Worm (Caenorhabditis elegans) whole organism, young adult: ENCODE data around the gene K08C7.4.

Source experiments
- B0019.2 ChIP-seq: fragments of 200-800 bp; sonication (Bioruptor generic); conservative IDR thresholded peaks from 2 replicates; pipeline ENCODE4 v1.3.6; 2022; ENCODE audit warnings: missing genetic modification reagents, missing genetic modification characterization, missing compliant biosample characterization
- B0035.1 ChIP-seq: sonication (generic microtip); optimal IDR thresholded peaks from 2 replicates; lab custom pipeline; 2016; ENCODE audit warnings: missing genetic modification characterization, mild to moderate bottlenecking, missing compliant biosample characterization, missing genotype, missing genetic modification reagents
- D2030.7 ChIP-seq: fragments of 200-800 bp; sonication (Bioruptor generic); IDR thresholded peaks from 2 replicates; pipeline ENCODE4 v1.3.6; 2022; ENCODE audit warnings: missing genetic modification reagents, missing genetic modification characterization, missing compliant biosample characterization
- F55B11.4 ChIP-seq: sonication (generic microtip); optimal IDR thresholded peaks from 2 replicates; lab custom pipeline; 2016; ENCODE audit warnings: missing compliant biosample characterization, missing genetic modification characterization, borderline replicate concordance; ENCODE audit not compliant: insufficient read depth
- F57C9.4 ChIP-seq: sonication (generic microtip); optimal IDR thresholded peaks from 2 replicates; lab custom pipeline; 2017; ENCODE audit warnings: mild to moderate bottlenecking, missing genetic modification characterization, missing compliant biosample characterization
- T07F8.4 ChIP-seq: sonication (generic microtip); optimal IDR thresholded peaks from 2 replicates; lab custom pipeline; 2016; ENCODE audit warnings: mild to moderate bottlenecking, missing genetic modification characterization, moderate library complexity, missing compliant biosample characterization
- Y53G8AR.9 ChIP-seq: fragments of 200-800 bp; sonication (Bioruptor generic); conservative IDR thresholded peaks from 2 replicates; pipeline ENCODE4 v1.3.6; 2022; ENCODE audit warnings: missing genetic modification reagents, missing genetic modification characterization, missing compliant biosample characterization
- Y56A3A.18 ChIP-seq: fragments of 200-800 bp; sonication (Bioruptor generic); IDR thresholded peaks from 2 replicates; pipeline ENCODE4 v1.3.6; 2022; ENCODE audit warnings: missing genetic modification reagents, missing genetic modification characterization, missing compliant biosample characterization
- Y79H2A.3 ChIP-seq: fragments of 200-800 bp; sonication (Bioruptor generic); conservative IDR thresholded peaks from 2 replicates; pipeline ENCODE4 v1.3.6; 2022; ENCODE audit warnings: missing genetic modification reagents, missing genetic modification characterization, missing compliant biosample characterization
- Y95B8A.8 ChIP-seq: fragments of 200-800 bp; sonication (Bioruptor generic); IDR thresholded peaks from 2 replicates; pipeline ENCODE4 v1.3.6; 2022; ENCODE audit warnings: missing genetic modification reagents, missing genetic modification characterization, missing compliant biosample characterization
- ZK185.1 ChIP-seq: sonication (generic microtip); optimal IDR thresholded peaks from 2 replicates; lab custom pipeline; 2016; ENCODE audit warnings: mild to moderate bottlenecking, missing genetic modification characterization, missing compliant biosample characterization; ENCODE audit not compliant: poor library complexity, severe bottlenecking
- ama-1 ChIP-seq, 3 experiments: fragments of 150-350 bp in 1 of 3; sonication (generic microtip) in 2 of 3; optimal IDR thresholded peaks; 2 replicates each; lab custom pipeline; 2014 to 2018; ENCODE audit warnings: missing biosample characterization in 2 of 3, missing genetic modification characterization in 2 of 3, missing genetic modification reagents in 2 of 3
- aptf-3 ChIP-seq: fragments of 200-800 bp; sonication (Bioruptor generic); IDR thresholded peaks from 2 replicates; pipeline ENCODE4 v1.3.6; 2022; ENCODE audit warnings: missing genetic modification characterization, missing compliant biosample characterization
- cebp-2 ChIP-seq: fragments of 200-800 bp; sonication (Bioruptor generic); IDR thresholded peaks from 2 replicates; pipeline ENCODE4 v1.3.6; 2022; ENCODE audit warnings: missing genetic modification characterization, missing compliant biosample characterization
- ceh-100 ChIP-seq: fragments of 200-800 bp; sonication (Bioruptor generic); IDR thresholded peaks from 2 replicates; pipeline ENCODE4 v1.3.6; 2022; ENCODE audit warnings: missing genetic modification reagents, missing genetic modification characterization, missing compliant biosample characterization
- ceh-27 ChIP-seq: fragments of 200-800 bp; sonication (Bioruptor generic); optimal IDR thresholded peaks from 2 replicates; lab custom pipeline; 2018; ENCODE audit warnings: mild to moderate bottlenecking, missing genetic modification characterization, moderate library complexity, missing compliant biosample characterization
- ceh-58 ChIP-seq: fragments of 200-800 bp; sonication (Bioruptor generic); IDR thresholded peaks from 2 replicates; pipeline ENCODE4 v1.3.6; 2022; ENCODE audit warnings: missing genetic modification characterization, missing compliant biosample characterization
- ceh-79 ChIP-seq: sonication (generic microtip); optimal IDR thresholded peaks from 2 replicates; lab custom pipeline; 2017; ENCODE audit warnings: mild to moderate bottlenecking, missing genetic modification characterization, missing compliant biosample characterization
- dpff-1 ChIP-seq: sonication (generic microtip); optimal IDR thresholded peaks from 2 replicates; lab custom pipeline; 2017; ENCODE audit warnings: mild to moderate bottlenecking, missing genetic modification characterization, missing compliant biosample characterization
- egl-18 ChIP-seq: fragments of 200-800 bp; sonication (Bioruptor generic); IDR thresholded peaks from 2 replicates; pipeline ENCODE4 v1.3.6; 2022; ENCODE audit warnings: missing genetic modification reagents, missing genetic modification characterization, missing compliant biosample characterization
- ekl-4 ChIP-seq: fragments of 200-800 bp; sonication (Bioruptor generic); IDR thresholded peaks from 2 replicates; pipeline ENCODE4 v1.3.6; 2022; ENCODE audit warnings: missing genetic modification reagents, missing genetic modification characterization, missing compliant biosample characterization
- ets-4 ChIP-seq: fragments of 200-800 bp; sonication (Bioruptor generic); optimal IDR thresholded peaks from 2 replicates; lab custom pipeline; 2018; ENCODE audit warnings: mild to moderate bottlenecking, missing genetic modification characterization, missing compliant biosample characterization
- hmg-1.2 ChIP-seq: fragments of 200-800 bp; sonication (Bioruptor generic); IDR thresholded peaks from 2 replicates; pipeline ENCODE4 v1.3.6; 2022; ENCODE audit warnings: missing genetic modification reagents, missing genetic modification characterization, missing compliant biosample characterization
- hmg-20 ChIP-seq: fragments of 200-800 bp; sonication (Bioruptor generic); IDR thresholded peaks from 2 replicates; pipeline ENCODE4 v1.3.6; 2022; ENCODE audit warnings: missing genetic modification reagents, missing genetic modification characterization, missing compliant biosample characterization
- hrde-1 ChIP-seq: sonication (generic microtip); optimal IDR thresholded peaks from 2 replicates; lab custom pipeline; 2016; ENCODE audit warnings: missing genetic modification characterization, mild to moderate bottlenecking, missing compliant biosample characterization, moderate library complexity, missing genotype, missing genetic modification reagents, borderline replicate concordance
- hsf-1 ChIP-seq: fragments of 200-800 bp; sonication (Bioruptor generic); IDR thresholded peaks from 2 replicates; pipeline ENCODE4 v1.3.6; 2022; ENCODE audit warnings: missing genetic modification reagents, missing genetic modification characterization, missing compliant biosample characterization
- madf-8 ChIP-seq: fragments of 200-800 bp; sonication (Bioruptor generic); conservative IDR thresholded peaks from 2 replicates; pipeline ENCODE4 v1.3.6; 2022; ENCODE audit warnings: missing genetic modification reagents, missing genetic modification characterization, missing compliant biosample characterization
- mcd-1 ChIP-seq: fragments of 200-800 bp; sonication (Bioruptor generic); IDR thresholded peaks from 2 replicates; pipeline ENCODE4 v1.3.6; 2022; ENCODE audit warnings: missing genetic modification reagents, missing genetic modification characterization, missing compliant biosample characterization
- mxl-1 ChIP-seq: sonication (generic microtip); optimal IDR thresholded peaks from 2 replicates; lab custom pipeline; 2016; ENCODE audit warnings: missing genetic modification characterization, missing compliant biosample characterization
- nfya-1 ChIP-seq: sonication (generic microtip); optimal IDR thresholded peaks from 2 replicates; lab custom pipeline; 2017; ENCODE audit warnings: antibody characterized with exemption, missing compliant biosample characterization, missing genetic modification characterization, borderline replicate concordance; ENCODE audit not compliant: insufficient read depth
- nfyb-1 ChIP-seq: fragments of 200-800 bp; sonication (Bioruptor generic); IDR thresholded peaks from 2 replicates; pipeline ENCODE4 v1.3.6; 2022; ENCODE audit warnings: missing genetic modification reagents, missing genetic modification characterization, missing compliant biosample characterization
- nhr-120 ChIP-seq: fragments of 200-800 bp; sonication (Bioruptor generic); IDR thresholded peaks from 2 replicates; pipeline ENCODE4 v1.3.6; 2022; ENCODE audit warnings: missing genetic modification characterization, missing compliant biosample characterization
- pbrm-1 ChIP-seq: fragments of 200-800 bp; sonication (Bioruptor generic); IDR thresholded peaks from 2 replicates; pipeline ENCODE4 v1.3.6; 2022; ENCODE audit warnings: missing genetic modification reagents, missing genetic modification characterization, missing compliant biosample characterization
- pha-4 ChIP-seq: fragments of 150-350 bp; sonication (generic microtip); optimal IDR thresholded peaks from 2 replicates; lab custom pipeline; 2014; ENCODE audit warnings: missing biosample characterization, missing genetic modification reagents, missing genetic modification characterization
- snpc-3.4 ChIP-seq: sonication (generic microtip); optimal IDR thresholded peaks from 2 replicates; lab custom pipeline; 2017; ENCODE audit warnings: missing genetic modification characterization, mild to moderate bottlenecking, missing compliant biosample characterization, antibody characterized with exemption, moderate library complexity, missing genotype, missing genetic modification reagents
- unc-62 ChIP-seq: fragments of 150-350 bp; optimal IDR thresholded peaks from 2 replicates; lab custom pipeline; 2014; ENCODE audit warnings: missing biosample characterization, missing genetic modification reagents, missing genetic modification characterization
- xnd-1 ChIP-seq: sonication (generic microtip); optimal IDR thresholded peaks from 2 replicates; lab custom pipeline; 2016; ENCODE audit warnings: missing genotype, missing genetic modification reagents, missing genetic modification characterization, missing compliant biosample characterization
- ztf-18 ChIP-seq: sonication (generic microtip); optimal IDR thresholded peaks from 2 replicates; lab custom pipeline; 2016; ENCODE audit warnings: missing genotype, mild to moderate bottlenecking, missing genetic modification characterization, missing compliant biosample characterization
- ztf-22 ChIP-seq: fragments of 200-800 bp; sonication (Bioruptor generic); optimal IDR thresholded peaks from 2 replicates; lab custom pipeline; 2018; ENCODE audit warnings: mild to moderate bottlenecking, missing genetic modification characterization, moderate library complexity, missing compliant biosample characterization
- ztf-26 ChIP-seq: sonication (generic microtip); optimal IDR thresholded peaks from 2 replicates; lab custom pipeline; 2017; ENCODE audit warnings: missing genetic modification characterization, missing compliant biosample characterization
- ztf-3 ChIP-seq: fragments of 200-800 bp; sonication (Bioruptor generic); optimal IDR thresholded peaks from 2 replicates; lab custom pipeline; 2018; ENCODE audit warnings: mild to moderate bottlenecking, missing genetic modification characterization, missing compliant biosample characterization
- ztf-6 ChIP-seq: fragments of 200-800 bp; sonication (Bioruptor generic); IDR thresholded peaks from 2 replicates; pipeline ENCODE4 v1.3.6; 2022; ENCODE audit warnings: missing genetic modification reagents, missing genetic modification characterization, missing compliant biosample characterization

The K08C7.4 gene

ce11 chrIV:10718075-10718474, 37.8 kb upstream of the K08C7.4 start:
- TF ChIP-seq snpc-3.4 (no peak), pbrm-1 (GFP tag; lab: Robert Waterston, UW) (no peak), D2030.7 (GFP tag; lab: Robert Waterston, UW) (no peak), ceh-58 (no peak), Y56A3A.18 (no peak), B0019.2 (GFP tag; lab: Robert Waterston, UW) (no peak), egl-18 (no peak), xnd-1 (tag; lab: Kevin White, UChicago) (no peak), ekl-4 (GFP tag; lab: Robert Waterston, UW) (no peak), madf-8 (GFP tag; lab: Robert Waterston, UW) (no peak), F57C9.4 (no peak), ztf-3 (GFP tag; lab: Kevin White, UChicago) (no peak), F55B11.4 (no peak), Y53G8AR.9 (GFP tag; lab: Robert Waterston, UW) (no peak), ama-1 (optimal IDR thresholded peaks at IDR 0.05; lab: Kevin White, UChicago) (no peak), ama-1 (GFP tag; optimal IDR thresholded peaks at IDR 0.05; lab: Kevin White, UChicago) (no peak), hmg-20 (no peak)

ce11 chrIV:10716348-10716747, 36.1 kb upstream of the K08C7.4 start, which contains the start of gene ncx-3:
TSS of gene ncx-3 (plus strand) at chrIV:10716648.
- no peak for TF ChIP-seq pha-4 (tag; lab: Kevin White, UChicago)
- TF ChIP-seq snpc-3.4: no peak
- TF ChIP-seq T07F8.4 (tag; lab: Kevin White, UChicago): no peak
- TF ChIP-seq hrde-1 (tag; lab: Kevin White, UChicago): no peak
- TF ChIP-seq ztf-3 (GFP tag; lab: Kevin White, UChicago): no peak
- no peak for TF ChIP-seq ama-1 (optimal IDR thresholded peaks at IDR 0.05; lab: Kevin White, UChicago)
- no peak for TF ChIP-seq ama-1 (GFP tag; optimal IDR thresholded peaks at IDR 0.05; lab: Kevin White, UChicago)
- TF ChIP-seq ceh-27 (GFP tag; lab: Kevin White, UChicago): no peak

- peak; percentile 90 for TF ChIP-seq hmg-1.2 (GFP tag; lab: Robert Waterston, UW)
- TF ChIP-seq T07F8.4 (tag; lab: Kevin White, UChicago): no peak
These were observed 34.3 kb upstream of the K08C7.4 start for ce11 chrIV:10714594-10714993.

- TF ChIP-seq mxl-1 (no peak), ceh-27 (GFP tag; lab: Kevin White, UChicago) (no peak), ets-4 (no peak), ekl-4 (GFP tag; lab: Robert Waterston, UW) (no peak), ceh-79 (tag; lab: Kevin White, UChicago) (no peak), cebp-2 (GFP tag; lab: Robert Waterston, UW) (no peak), xnd-1 (tag; lab: Kevin White, UChicago) (no peak), Y95B8A.8 (GFP tag; lab: Robert Waterston, UW) (no peak), hmg-20 (no peak), ztf-6 (no peak), egl-18 (no peak), ztf-26 (no peak), ztf-18 (tag; lab: Kevin White, UChicago) (no peak), nfyb-1 (GFP tag; lab: Robert Waterston, UW) (no peak), dpff-1 (tag; lab: Kevin White, UChicago) (no peak)
These were observed 31.4 kb upstream of the K08C7.4 start, which contains the start of gene glb-21 for ce11 chrIV:10711729-10712128. TSS of gene glb-21 (minus strand) at chrIV:10711794.

- TF ChIP-seq Y79H2A.3 (GFP tag; lab: Robert Waterston, UW) (no peak), aptf-3 (GFP tag; lab: Robert Waterston, UW) (no peak), nhr-120 (no peak), ztf-6 (no peak), B0035.1 (no peak), nfyb-1 (GFP tag; lab: Robert Waterston, UW) (no peak), ZK185.1 (tag; lab: Kevin White, UChicago) (no peak), unc-62 (GFP tag; lab: Kevin White, UChicago) (no peak), hrde-1 (tag; lab: Kevin White, UChicago) (no peak), mcd-1 (GFP tag; lab: Robert Waterston, UW) (no peak), Y53G8AR.9 (GFP tag; lab: Robert Waterston, UW) (no peak), nfya-1 (tag; lab: Kevin White, UChicago) (no peak), ceh-100 (GFP tag; lab: Robert Waterston, UW) (no peak), ztf-22 (no peak), hsf-1 (no peak)
These were observed 25.8 kb upstream of the K08C7.4 start, which contains the start of gene R102.6 for ce11 chrIV:10706090-10706489. TSS of gene R102.6 (minus strand) at chrIV:10706190.
